Worm (Caenorhabditis elegans) whole organism, L4 larva: ENCODE measurements around the gene dnj-17.

ENCODE experiments used
- R02D3.7 ChIP-seq: fragments of 150-350 bp; sonication (generic microtip); optimal IDR thresholded peaks from 3 replicates; lab custom pipeline; 2014; ENCODE audit warnings: missing biosample characterization, missing genetic modification characterization
- ZK546.5 ChIP-seq, 2 experiments: sonication (generic microtip); optimal IDR thresholded peaks; 2 replicates each; lab custom pipeline; 2017; ENCODE audit warnings: missing biosample characterization in 2 of 2, missing genetic modification characterization in 2 of 2
- aha-1 ChIP-seq: fragments of 150-350 bp; peaks from one replicate; lab custom pipeline; 2014; ENCODE audit warnings: missing biosample characterization, missing genetic modification characterization
- ceh-44 ChIP-seq: fragments of 200-800 bp; sonication (Bioruptor generic); IDR thresholded peaks from 2 replicates; pipeline ENCODE4 v1.3.6; 2022; ENCODE audit warnings: missing genetic modification reagents, missing genetic modification characterization, missing compliant biosample characterization
- ceh-62 ChIP-seq: sonication (generic microtip); optimal IDR thresholded peaks from 2 replicates; lab custom pipeline; 2017; ENCODE audit warnings: missing biosample characterization, missing genetic modification characterization
- ces-1 ChIP-seq: fragments of 150-350 bp; sonication (generic microtip); optimal IDR thresholded peaks from 4 replicates; lab custom pipeline; 2014; ENCODE audit warnings: missing biosample characterization, missing genetic modification reagents, missing genetic modification characterization
- ctbp-1 ChIP-seq: fragments of 200-800 bp; sonication (Bioruptor generic); IDR thresholded peaks from 2 replicates; pipeline ENCODE4 v1.3.6; 2022; ENCODE audit warnings: missing genetic modification reagents, missing genetic modification characterization, missing compliant biosample characterization
- daf-16 ChIP-seq, 3 experiments: sonication (generic microtip); optimal IDR thresholded peaks; 2 replicates each; lab custom pipeline; 2016 to 2017; ENCODE audit warnings: missing genetic modification characterization in 3 of 3, missing genetic modification reagents in 3 of 3, mild to moderate bottlenecking in 2 of 3, missing compliant biosample characterization in 2 of 3, missing biosample characterization in 1 of 3, moderate library complexity in 1 of 3
- daf-8 ChIP-seq: fragments of 200-800 bp; sonication (Bioruptor generic); IDR thresholded peaks from 2 replicates; pipeline ENCODE4 v1.3.6; 2022; ENCODE audit warnings: missing genetic modification characterization, missing compliant biosample characterization
- dmd-6 ChIP-seq: fragments of 200-800 bp; sonication (Bioruptor generic); IDR thresholded peaks from 2 replicates; pipeline ENCODE4 v1.3.6; 2022; ENCODE audit warnings: missing genetic modification reagents, missing genetic modification characterization, missing compliant biosample characterization
- dve-1 ChIP-seq: sonication (generic microtip); optimal IDR thresholded peaks from 2 replicates; lab custom pipeline; 2017; ENCODE audit warnings: antibody characterized with exemption, mild to moderate bottlenecking, missing genetic modification characterization, missing compliant biosample characterization; ENCODE audit not compliant: insufficient read depth
- egl-43 ChIP-seq: fragments of 200-800 bp; sonication (Bioruptor generic); IDR thresholded peaks from 2 replicates; pipeline ENCODE4 v1.3.6; 2022; ENCODE audit warnings: missing genetic modification reagents, missing genetic modification characterization, missing compliant biosample characterization
- fos-1 ChIP-seq: fragments of 150-350 bp; optimal IDR thresholded peaks from 2 replicates; lab custom pipeline; 2014; ENCODE audit warnings: missing biosample characterization, missing genetic modification characterization
- gei-8 ChIP-seq: fragments of 200-800 bp; sonication (Bioruptor generic); optimal IDR thresholded peaks from 2 replicates; lab custom pipeline; 2018; ENCODE audit warnings: mild to moderate bottlenecking, missing genetic modification characterization, missing compliant biosample characterization
- hif-1 ChIP-seq, 2 experiments: sonication (generic microtip); optimal IDR thresholded peaks; 2 replicates each; lab custom pipeline; 2016 to 2017; ENCODE audit warnings: missing compliant biosample characterization in 2 of 2, missing genetic modification characterization in 2 of 2, missing genetic modification reagents in 2 of 2, missing genotype in 2 of 2, mild to moderate bottlenecking in 1 of 2
- hlh-11 ChIP-seq: fragments of 200-800 bp; sonication (Bioruptor generic); optimal IDR thresholded peaks from 2 replicates; lab custom pipeline; 2018; ENCODE audit warnings: mild to moderate bottlenecking, missing genetic modification characterization, missing compliant biosample characterization
- hlh-30 ChIP-seq: sonication (generic microtip); optimal IDR thresholded peaks from 2 replicates; lab custom pipeline; 2017; ENCODE audit warnings: antibody characterized with exemption, mild to moderate bottlenecking, missing genetic modification characterization, missing compliant biosample characterization; ENCODE audit not compliant: insufficient read depth
- hmg-1.1 ChIP-seq: fragments of 200-800 bp; sonication (Bioruptor generic); IDR thresholded peaks from 2 replicates; pipeline ENCODE4 v1.3.6; 2022; ENCODE audit warnings: missing genetic modification reagents, missing genetic modification characterization, missing compliant biosample characterization
- lin-29 ChIP-seq: fragments of 200-800 bp; sonication (Bioruptor generic); IDR thresholded peaks from 2 replicates; pipeline ENCODE4 v1.3.6; 2022; ENCODE audit warnings: missing genetic modification reagents, missing genetic modification characterization, missing compliant biosample characterization
- lin-38 ChIP-seq: fragments of 200-800 bp; sonication (Bioruptor generic); IDR thresholded peaks from 2 replicates; pipeline ENCODE4 v1.3.6; 2022; ENCODE audit warnings: missing genetic modification reagents, missing genetic modification characterization, missing compliant biosample characterization
- lsy-2 ChIP-seq, 2 experiments: fragments of 150-350 bp in 1 of 2; sonication (generic microtip) in 1 of 2; optimal IDR thresholded peaks; 2 replicates each; lab custom pipeline; 2014 to 2017; ENCODE audit warnings: missing biosample characterization in 2 of 2, missing genetic modification characterization in 2 of 2
- mdl-1 ChIP-seq, 2 experiments: fragments of 150-350 bp in 1 of 2; sonication (generic microtip) in 1 of 2; optimal IDR thresholded peaks; 2 replicates each; lab custom pipeline; 2014 to 2017; ENCODE audit warnings: missing biosample characterization in 2 of 2, missing genetic modification characterization in 2 of 2
- mep-1 ChIP-seq: fragments of 150-350 bp; sonication (generic microtip); optimal IDR thresholded peaks from 3 replicates; lab custom pipeline; 2014; ENCODE audit warnings: missing biosample characterization, missing genetic modification characterization
- mes-2 ChIP-seq: sonication (generic microtip); optimal IDR thresholded peaks from 2 replicates; lab custom pipeline; 2016; ENCODE audit warnings: missing genotype, mild to moderate bottlenecking, missing genetic modification characterization, missing compliant biosample characterization; ENCODE audit not compliant: poor library complexity, severe bottlenecking
- nhr-11 ChIP-seq: fragments of 150-350 bp; optimal IDR thresholded peaks from 2 replicates; lab custom pipeline; 2014; ENCODE audit warnings: missing biosample characterization, missing genetic modification characterization
- nhr-28 ChIP-seq: fragments of 150-350 bp; optimal IDR thresholded peaks from 2 replicates; lab custom pipeline; 2014; ENCODE audit warnings: missing biosample characterization, missing genetic modification characterization
- nhr-41 ChIP-seq: fragments of 200-800 bp; sonication (Bioruptor generic); IDR thresholded peaks from 2 replicates; pipeline ENCODE4 v1.3.6; 2022; ENCODE audit warnings: missing genetic modification reagents, missing genetic modification characterization, missing compliant biosample characterization
- nhr-48 ChIP-seq: sonication (generic microtip); optimal IDR thresholded peaks from 2 replicates; lab custom pipeline; 2016; ENCODE audit warnings: mild to moderate bottlenecking, missing genetic modification characterization, missing compliant biosample characterization
- nhr-6 ChIP-seq: fragments of 150-350 bp; optimal IDR thresholded peaks from 2 replicates; lab custom pipeline; 2014; ENCODE audit warnings: missing biosample characterization, missing genetic modification characterization
- nhr-77 ChIP-seq: fragments of 150-350 bp; optimal IDR thresholded peaks from 2 replicates; lab custom pipeline; 2014; ENCODE audit warnings: missing biosample characterization, missing genetic modification characterization
- pha-4 ChIP-seq, 2 experiments: fragments of 150-350 bp in 1 of 2; fragments of 200-800 bp in 1 of 2; sonication (Bioruptor generic) in 1 of 2; IDR thresholded peaks in 1 of 2; optimal IDR thresholded peaks in 1 of 2; 2 replicates each; pipeline versions ENCODE4 v1.3.6 to Lab custom; 2014 to 2022; ENCODE audit warnings: missing genetic modification characterization in 2 of 2, missing genetic modification reagents in 2 of 2, missing biosample characterization in 1 of 2, missing compliant biosample characterization in 1 of 2
- php-3 ChIP-seq: fragments of 200-800 bp; sonication (Bioruptor generic); IDR thresholded peaks from 2 replicates; pipeline ENCODE4 v1.3.6; 2022; ENCODE audit warnings: missing genetic modification reagents, missing genetic modification characterization, missing compliant biosample characterization
- pqm-1 ChIP-seq: sonication (generic microtip); optimal IDR thresholded peaks from 2 replicates; lab custom pipeline; 2017; ENCODE audit warnings: missing biosample characterization, missing genetic modification characterization
- rbr-2 ChIP-seq: sonication (generic microtip); optimal IDR thresholded peaks from 2 replicates; lab custom pipeline; 2016; ENCODE audit warnings: missing genotype, missing genetic modification characterization, missing compliant biosample characterization
- set-16 ChIP-seq: fragments of 200-800 bp; sonication (Bioruptor generic); IDR thresholded peaks from 2 replicates; pipeline ENCODE4 v1.3.6; 2022; ENCODE audit warnings: missing genetic modification reagents, missing genetic modification characterization, missing compliant biosample characterization
- snpc-1.2 ChIP-seq: fragments of 200-800 bp; sonication (Bioruptor generic); IDR thresholded peaks from 2 replicates; pipeline ENCODE4 v1.3.6; 2022; ENCODE audit warnings: missing genetic modification reagents, missing genetic modification characterization, missing compliant biosample characterization
- tra-1 ChIP-seq: fragments of 200-800 bp; sonication (Bioruptor generic); IDR thresholded peaks from 2 replicates; pipeline ENCODE4 v1.3.6; 2022; ENCODE audit warnings: missing genetic modification reagents, missing genetic modification characterization, missing compliant biosample characterization

dnj-17 gene

DNA sequence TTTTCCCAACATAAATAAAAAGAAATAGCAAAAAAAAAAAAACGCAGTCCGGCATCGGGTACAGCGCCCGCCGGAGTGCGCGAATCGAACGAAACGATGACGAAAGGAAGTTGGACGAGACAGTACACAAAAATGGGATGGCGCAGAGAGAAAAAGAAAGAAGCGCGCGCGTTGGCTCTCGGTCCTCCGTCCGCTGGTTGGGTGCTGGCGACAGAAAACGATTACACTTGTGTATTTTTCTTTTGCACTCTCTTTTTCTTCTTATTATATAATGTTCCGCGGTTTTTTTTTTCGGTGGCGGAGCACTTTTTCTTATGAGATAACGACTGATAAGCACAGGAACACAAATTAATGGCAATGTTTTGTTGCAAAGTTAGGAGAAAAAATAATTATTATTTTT is 15.9 kb downstream of the dnj-17 start:
- TF ChIP-seq nhr-77 (tag; lab: Kevin White, UChicago) (peak; percentile 51), hlh-30 (tag; lab: Kevin White, UChicago) (peak; percentile 75), fos-1 (tag; lab: Kevin White, UChicago) (no peak), pqm-1 (tag; lab: Kevin White, UChicago) (peak; percentile 79), lin-29 (GFP tag; lab: Robert Waterston, UW) (no peak), daf-16 (GFP tag; optimal IDR thresholded peaks at IDR 0.05; lab: Kevin White, UChicago) (peak in 1 of 2 experiments; percentile 10), daf-16 (tag; optimal IDR thresholded peaks at IDR 0.05; lab: Kevin White, UChicago) (peak; percentile 87), set-16 (GFP tag; lab: Robert Waterston, UW) (peak; percentile 54), pha-4 (GFP tag; IDR thresholded peaks at IDR 0.05; lab: Robert Waterston, UW) (peak; percentile 36; the same call in 1 of the 2 replicates), pha-4 (tag; optimal IDR thresholded peaks at IDR 0.05; lab: Kevin White, UChicago) (no peak), ctbp-1 (GFP tag; lab: Robert Waterston, UW) (0 out of 2 replicates have a peak, but pooled peaks have one; percentile 25), dmd-6 (GFP tag; lab: Robert Waterston, UW) (peak; percentile 70), hif-1 (tag; optimal IDR thresholded peaks at IDR 0.05; lab: Kevin White, UChicago) (peak in 1 of 2 experiments; percentile 55), egl-43 (GFP tag; lab: Robert Waterston, UW) (0 out of 2 replicates have a peak, but pooled peaks have one; percentile 63), dve-1 (tag; lab: Kevin White, UChicago) (peak; percentile 55), hmg-1.1 (GFP tag; lab: Robert Waterston, UW) (peak; percentile 70), tra-1 (peak; percentile 64; the same call in 1 of the 2 replicates), nhr-41 (GFP tag; lab: Robert Waterston, UW) (no peak), rbr-2 (tag; lab: Kevin White, UChicago) (peak; percentile 65), ZK546.5 (tag; optimal IDR thresholded peaks at IDR 0.05; lab: Kevin White, UChicago) (no peak), nhr-28 (peak; percentile 55), aha-1 (tag; lab: Kevin White, UChicago) (peak; percentile 95), mdl-1 (tag; optimal IDR thresholded peaks at IDR 0.05; lab: Kevin White, UChicago) (peak in 1 of 2 experiments; percentile 62), php-3 (GFP tag; lab: Robert Waterston, UW) (0 out of 2 replicates have a peak, but pooled peaks have one; percentile 48), nhr-11 (tag; lab: Kevin White, UChicago) (no peak), nhr-48 (tag; lab: Kevin White, UChicago) (peak; percentile 72), gei-8 (no peak), ceh-62 (no peak), hlh-11 (tag; lab: Kevin White, UChicago) (peak; percentile 87), lin-38 (peak; percentile 33; the same call in 1 of the 2 replicates), lsy-2 (tag; optimal IDR thresholded peaks at IDR 0.05; lab: Kevin White, UChicago) (peak in 1 of 2 experiments; percentile 55), R02D3.7 (tag; lab: Kevin White, UChicago) (no peak), mep-1 (tag; lab: Kevin White, UChicago) (peak; percentile 69), nhr-6 (tag; lab: Kevin White, UChicago) (no peak), mes-2 (tag; lab: Kevin White, UChicago) (peak; percentile 50), ceh-44 (GFP tag; lab: Robert Waterston, UW) (no peak)

DNA sequence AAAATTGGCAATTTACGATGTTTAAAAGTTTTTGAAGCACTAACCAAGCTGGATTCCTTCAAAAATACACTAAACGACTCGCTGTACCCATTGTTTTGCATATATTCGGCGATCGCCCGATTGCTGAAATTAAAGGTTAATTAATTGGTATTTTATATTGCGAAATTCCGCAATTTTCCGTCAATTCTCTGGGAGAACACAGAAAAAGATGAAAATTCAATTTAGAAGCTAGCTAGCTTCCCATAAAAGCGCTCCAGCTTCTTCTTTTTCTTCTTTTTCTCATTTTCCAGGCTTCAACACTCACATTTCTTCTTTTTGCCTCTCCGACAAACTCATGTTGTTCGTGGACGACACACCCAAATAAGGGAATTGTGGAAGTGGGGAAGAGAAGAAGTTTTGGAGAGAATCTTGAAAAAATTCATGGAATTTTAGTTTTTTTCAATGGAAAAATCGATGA is 16.8 kb downstream of the dnj-17 start, which contains the start of gene lis-1:
Gene lis-1 (minus strand): TSS at position 407 of the 457 bp plus-strand sequence.
- TF ChIP-seq ctbp-1 (GFP tag; lab: Robert Waterston, UW) (peak; percentile 51; the same call in 1 of the 2 replicates), ces-1 (GFP tag; lab: Kevin White, UChicago) (peak; percentile 55), lsy-2 (tag; optimal IDR thresholded peaks at IDR 0.05; lab: Kevin White, UChicago) (peak in 1 of 2 experiments; percentile 5), daf-8 (GFP tag; lab: Robert Waterston, UW) (no peak), snpc-1.2 (no peak)
- TF ChIP-seq, all 104 proteins: peak for 3
